Worm (Caenorhabditis elegans) whole organism, L4 larva: ENCODE measurements around the gene F34H10.4.

ENCODE experiments used
- F10B5.3 ChIP-seq: sonication (generic microtip); optimal IDR thresholded peaks from 2 replicates; lab custom pipeline; 2016; ENCODE audit warnings: mild to moderate bottlenecking, missing genetic modification characterization, missing compliant biosample characterization
- F44E2.7 ChIP-seq: fragments of 200-800 bp; sonication (Bioruptor generic); IDR thresholded peaks from 2 replicates; pipeline ENCODE4 v2.1.2; 2022; ENCODE audit warnings: missing genetic modification characterization, missing compliant biosample characterization
- R02D3.7 ChIP-seq: fragments of 150-350 bp; sonication (generic microtip); optimal IDR thresholded peaks from 3 replicates; lab custom pipeline; 2014; ENCODE audit warnings: missing biosample characterization, missing genetic modification characterization
- Y48G9A.11 ChIP-seq: fragments of 200-800 bp; sonication (Bioruptor generic); IDR thresholded peaks from 2 replicates; pipeline ENCODE4 v1.3.6; 2022; ENCODE audit warnings: missing genetic modification reagents, missing genetic modification characterization, missing compliant biosample characterization
- ZK337.2 ChIP-seq: fragments of 200-800 bp; sonication (Bioruptor generic); IDR thresholded peaks from 2 replicates; pipeline ENCODE4 v1.3.6; 2022; ENCODE audit warnings: missing genetic modification reagents, missing genetic modification characterization, missing compliant biosample characterization
- aha-1 ChIP-seq: fragments of 150-350 bp; peaks from one replicate; lab custom pipeline; 2014; ENCODE audit warnings: missing biosample characterization, missing genetic modification characterization
- arid-1 ChIP-seq: fragments of 200-800 bp; sonication (Bioruptor generic); conservative IDR thresholded peaks from 2 replicates; pipeline ENCODE4 v1.3.6; 2022; ENCODE audit warnings: missing genetic modification reagents, missing genetic modification characterization, missing compliant biosample characterization
- attf-4 ChIP-seq: sonication (generic microtip); optimal IDR thresholded peaks from 3 replicates; lab custom pipeline; 2017; ENCODE audit warnings: missing biosample characterization, missing genetic modification characterization
- ctbp-1 ChIP-seq: fragments of 200-800 bp; sonication (Bioruptor generic); IDR thresholded peaks from 2 replicates; pipeline ENCODE4 v1.3.6; 2022; ENCODE audit warnings: missing genetic modification reagents, missing genetic modification characterization, missing compliant biosample characterization
- daf-16 ChIP-seq, 3 experiments: sonication (generic microtip); optimal IDR thresholded peaks; 2 replicates each; lab custom pipeline; 2016 to 2017; ENCODE audit warnings: missing genetic modification characterization in 3 of 3, missing genetic modification reagents in 3 of 3, mild to moderate bottlenecking in 2 of 3, missing compliant biosample characterization in 2 of 3, missing biosample characterization in 1 of 3, moderate library complexity in 1 of 3
- daf-19 ChIP-seq: fragments of 200-800 bp; sonication (Bioruptor generic); conservative IDR thresholded peaks from 2 replicates; pipeline ENCODE4 v1.3.6; 2022; ENCODE audit warnings: missing genetic modification characterization, missing compliant biosample characterization
- dmd-6 ChIP-seq: fragments of 200-800 bp; sonication (Bioruptor generic); IDR thresholded peaks from 2 replicates; pipeline ENCODE4 v1.3.6; 2022; ENCODE audit warnings: missing genetic modification reagents, missing genetic modification characterization, missing compliant biosample characterization
- dmd-8 ChIP-seq: fragments of 200-800 bp; sonication (Bioruptor generic); IDR thresholded peaks from 2 replicates; pipeline ENCODE4 v1.3.6; 2022; ENCODE audit warnings: missing genetic modification characterization, missing compliant biosample characterization
- duxl-1 ChIP-seq: sonication (generic microtip); optimal IDR thresholded peaks from 2 replicates; lab custom pipeline; 2016; ENCODE audit warnings: mild to moderate bottlenecking, missing genetic modification characterization, moderate library complexity, missing compliant biosample characterization; ENCODE audit not compliant: poor library complexity
- dve-1 ChIP-seq: sonication (generic microtip); optimal IDR thresholded peaks from 2 replicates; lab custom pipeline; 2017; ENCODE audit warnings: antibody characterized with exemption, mild to moderate bottlenecking, missing genetic modification characterization, missing compliant biosample characterization; ENCODE audit not compliant: insufficient read depth
- fkh-10 ChIP-seq: fragments of 150-350 bp; optimal IDR thresholded peaks from 2 replicates; lab custom pipeline; 2014; ENCODE audit warnings: missing biosample characterization, missing genetic modification reagents, missing genetic modification characterization
- hlh-11 ChIP-seq: fragments of 200-800 bp; sonication (Bioruptor generic); optimal IDR thresholded peaks from 2 replicates; lab custom pipeline; 2018; ENCODE audit warnings: mild to moderate bottlenecking, missing genetic modification characterization, missing compliant biosample characterization
- jun-1 ChIP-seq: fragments of 150-350 bp; optimal IDR thresholded peaks from 2 replicates; lab custom pipeline; 2014; ENCODE audit warnings: missing biosample characterization, missing genetic modification reagents, missing genetic modification characterization
- lim-7 ChIP-seq: fragments of 200-800 bp; sonication (Bioruptor generic); IDR thresholded peaks from 2 replicates; pipeline ENCODE4 v1.3.6; 2022; ENCODE audit warnings: missing genetic modification characterization, missing compliant biosample characterization
- mdt-29 ChIP-seq: fragments of 200-800 bp; sonication (Bioruptor generic); IDR thresholded peaks from 2 replicates; pipeline ENCODE4 v1.3.6; 2022; ENCODE audit warnings: missing genetic modification reagents, missing genetic modification characterization, missing compliant biosample characterization
- mes-2 ChIP-seq: sonication (generic microtip); optimal IDR thresholded peaks from 2 replicates; lab custom pipeline; 2016; ENCODE audit warnings: missing genotype, mild to moderate bottlenecking, missing genetic modification characterization, missing compliant biosample characterization; ENCODE audit not compliant: poor library complexity, severe bottlenecking
- nhr-11 ChIP-seq: fragments of 150-350 bp; optimal IDR thresholded peaks from 2 replicates; lab custom pipeline; 2014; ENCODE audit warnings: missing biosample characterization, missing genetic modification characterization
- nhr-111 ChIP-seq: fragments of 200-800 bp; sonication (Bioruptor generic); optimal IDR thresholded peaks from 2 replicates; lab custom pipeline; 2018; ENCODE audit warnings: mild to moderate bottlenecking, missing genetic modification characterization, missing compliant biosample characterization
- nhr-237 ChIP-seq: sonication (generic microtip); optimal IDR thresholded peaks from 2 replicates; lab custom pipeline; 2017; ENCODE audit warnings: missing biosample characterization, missing genetic modification characterization
- nhr-28 ChIP-seq: fragments of 150-350 bp; optimal IDR thresholded peaks from 2 replicates; lab custom pipeline; 2014; ENCODE audit warnings: missing biosample characterization, missing genetic modification characterization
- nhr-41 ChIP-seq: fragments of 200-800 bp; sonication (Bioruptor generic); IDR thresholded peaks from 2 replicates; pipeline ENCODE4 v1.3.6; 2022; ENCODE audit warnings: missing genetic modification reagents, missing genetic modification characterization, missing compliant biosample characterization
- nhr-6 ChIP-seq: fragments of 150-350 bp; optimal IDR thresholded peaks from 2 replicates; lab custom pipeline; 2014; ENCODE audit warnings: missing biosample characterization, missing genetic modification characterization
- nhr-77 ChIP-seq: fragments of 150-350 bp; optimal IDR thresholded peaks from 2 replicates; lab custom pipeline; 2014; ENCODE audit warnings: missing biosample characterization, missing genetic modification characterization
- php-3 ChIP-seq: fragments of 200-800 bp; sonication (Bioruptor generic); IDR thresholded peaks from 2 replicates; pipeline ENCODE4 v1.3.6; 2022; ENCODE audit warnings: missing genetic modification reagents, missing genetic modification characterization, missing compliant biosample characterization
- pqm-1 ChIP-seq: sonication (generic microtip); optimal IDR thresholded peaks from 2 replicates; lab custom pipeline; 2017; ENCODE audit warnings: missing biosample characterization, missing genetic modification characterization
- rbr-2 ChIP-seq: sonication (generic microtip); optimal IDR thresholded peaks from 2 replicates; lab custom pipeline; 2016; ENCODE audit warnings: missing genotype, missing genetic modification characterization, missing compliant biosample characterization
- tag-97 ChIP-seq: fragments of 200-800 bp; sonication (Bioruptor generic); IDR thresholded peaks from 2 replicates; pipeline ENCODE4 v1.3.6; 2022; ENCODE audit warnings: missing genetic modification characterization, missing compliant biosample characterization
- tra-1 ChIP-seq: fragments of 200-800 bp; sonication (Bioruptor generic); IDR thresholded peaks from 2 replicates; pipeline ENCODE4 v1.3.6; 2022; ENCODE audit warnings: missing genetic modification reagents, missing genetic modification characterization, missing compliant biosample characterization
- unc-62 ChIP-seq, 3 experiments: fragments of 150-350 bp in 1 of 3; sonication (generic microtip); optimal IDR thresholded peaks in 2 of 3; peaks in 1 of 3; 1 replicate in 1 of 3; 2 replicates in 2 of 3; lab custom pipeline; 2014 to 2017; ENCODE audit warnings: missing biosample characterization in 3 of 3, missing genetic modification characterization in 3 of 3, missing genetic modification reagents in 3 of 3, missing genotype in 1 of 3
- vab-7 ChIP-seq: fragments of 200-800 bp; sonication (Bioruptor generic); IDR thresholded peaks from 2 replicates; pipeline ENCODE4 v1.3.6; 2022; ENCODE audit warnings: missing genetic modification reagents, missing genetic modification characterization, missing compliant biosample characterization
- zip-11 ChIP-seq: fragments of 200-800 bp; sonication (Bioruptor generic); IDR thresholded peaks from 2 replicates; pipeline ENCODE4 v1.3.6; 2022; ENCODE audit warnings: missing genetic modification characterization, missing compliant biosample characterization
- zip-2 ChIP-seq: fragments of 150-350 bp; optimal IDR thresholded peaks from 2 replicates; lab custom pipeline; 2014; ENCODE audit warnings: missing biosample characterization, missing genetic modification characterization

Gene F34H10.4

DNA sequence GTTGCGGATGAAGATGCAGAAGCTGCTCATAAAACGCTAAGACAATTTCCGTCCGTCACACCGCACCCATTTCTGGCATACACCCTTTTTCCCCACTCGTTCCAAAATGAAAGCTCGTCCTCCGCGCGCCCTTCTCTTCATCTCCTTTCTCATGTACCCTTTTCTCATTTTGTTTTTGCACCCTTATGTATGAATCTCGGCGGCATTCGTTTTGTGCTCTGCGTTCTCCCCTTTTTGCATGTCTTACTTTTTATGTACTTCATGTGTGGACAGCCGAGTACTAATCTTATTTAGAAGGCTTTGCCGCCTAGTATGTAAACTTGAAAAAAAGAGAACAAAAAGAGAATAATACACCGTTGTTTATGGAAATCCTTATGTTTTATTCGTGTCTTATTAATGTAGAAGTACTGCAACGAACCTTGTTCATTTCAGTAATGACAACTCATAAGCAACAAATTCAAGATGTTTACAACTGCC, at the start of gene F34H10.4:
Gene F34H10.4, plus strand, starts transcription at position 427 of the 477 bp plus-strand sequence.
- TF ChIP-seq fkh-10 (GFP tag; lab: Kevin White, UChicago): peak; percentile 85
- no peak for TF ChIP-seq nhr-41
- no peak for TF ChIP-seq dmd-8 (GFP tag; lab: Robert Waterston, UW)
- peak in 1 of 2 experiments; percentile 67 for TF ChIP-seq unc-62 (GFP tag; optimal IDR thresholded peaks at IDR 0.05 in 1 of 2; lab: Kevin White, UChicago)
- TF ChIP-seq unc-62 (tag; optimal IDR thresholded peaks at IDR 0.05; lab: Kevin White, UChicago): no peak

DNA sequence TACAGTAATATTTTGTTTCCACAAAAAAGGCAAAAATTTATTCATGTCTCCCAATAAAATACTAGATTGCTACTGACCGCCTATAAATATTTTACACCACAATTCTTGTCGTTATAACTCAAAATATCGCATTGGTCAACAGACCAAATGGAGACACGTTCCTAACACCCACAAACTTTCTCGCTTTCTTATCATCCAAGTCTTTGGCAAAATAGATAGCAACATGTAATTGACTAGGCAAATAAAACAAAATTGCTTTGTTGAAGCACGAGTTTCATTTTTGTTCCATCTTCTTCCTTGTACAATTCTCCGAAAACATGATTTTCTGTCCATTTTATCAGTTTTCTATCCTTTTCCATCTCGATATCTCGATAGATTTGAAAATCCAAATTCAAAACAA, 45.7 kb upstream of the F34H10.4 start:
- TF ChIP-seq nhr-6 (tag; lab: Kevin White, UChicago): no peak
- no peak for TF ChIP-seq tag-97 (GFP tag; lab: Robert Waterston, UW)
- TF ChIP-seq nhr-237: no peak
- TF ChIP-seq vab-7 (GFP tag; lab: Robert Waterston, UW): no peak
- no peak for TF ChIP-seq Y48G9A.11 (GFP tag; lab: Robert Waterston, UW)
- no peak for TF ChIP-seq duxl-1 (tag; lab: Kevin White, UChicago)
- TF ChIP-seq dve-1 (tag; lab: Kevin White, UChicago): peak; percentile 16
- TF ChIP-seq nhr-28 (tag; lab: Kevin White, UChicago): peak; percentile 58
- no peak for TF ChIP-seq jun-1 (tag; lab: Kevin White, UChicago)
- TF ChIP-seq dmd-6: no peak
- TF ChIP-seq daf-19 (GFP tag; lab: Robert Waterston, UW): no peak
- no peak for TF ChIP-seq R02D3.7
- TF ChIP-seq tra-1 (GFP tag; lab: Robert Waterston, UW): no peak
- no peak for TF ChIP-seq daf-16 (GFP tag; optimal IDR thresholded peaks at IDR 0.05; lab: Kevin White, UChicago)
- peak; percentile 76 for TF ChIP-seq daf-16 (tag; optimal IDR thresholded peaks at IDR 0.05; lab: Kevin White, UChicago)
- TF ChIP-seq mdt-29 (GFP tag; lab: Robert Waterston, UW): no peak
- TF ChIP-seq pqm-1 (tag; lab: Kevin White, UChicago): peak; percentile 77
- no peak for TF ChIP-seq mes-2 (tag; lab: Kevin White, UChicago)
- TF ChIP-seq hlh-11: peak; percentile 25
- no peak for TF ChIP-seq arid-1 (GFP tag; lab: Robert Waterston, UW)
- 0 out of 2 replicates have a peak, but pooled peaks have one; percentile 34 for TF ChIP-seq php-3 (GFP tag; lab: Robert Waterston, UW)
- TF ChIP-seq attf-4 (tag; lab: Kevin White, UChicago): no peak
- no peak for TF ChIP-seq zip-11 (GFP tag; lab: Robert Waterston, UW)
- TF ChIP-seq nhr-111 (GFP tag; lab: Kevin White, UChicago): no peak
- TF ChIP-seq rbr-2 (tag; lab: Kevin White, UChicago): no peak
- TF ChIP-seq zip-2 (tag; lab: Kevin White, UChicago): no peak
- no peak for TF ChIP-seq nhr-77 (tag; lab: Kevin White, UChicago)
- no peak for TF ChIP-seq F44E2.7
- no peak for TF ChIP-seq unc-62 (GFP tag; optimal IDR thresholded peaks at IDR 0.05 in 1 of 2; lab: Kevin White, UChicago)
- no peak for TF ChIP-seq unc-62 (tag; optimal IDR thresholded peaks at IDR 0.05; lab: Kevin White, UChicago)
- TF ChIP-seq F10B5.3: no peak
- TF ChIP-seq lim-7 (GFP tag; lab: Robert Waterston, UW): no peak

DNA sequence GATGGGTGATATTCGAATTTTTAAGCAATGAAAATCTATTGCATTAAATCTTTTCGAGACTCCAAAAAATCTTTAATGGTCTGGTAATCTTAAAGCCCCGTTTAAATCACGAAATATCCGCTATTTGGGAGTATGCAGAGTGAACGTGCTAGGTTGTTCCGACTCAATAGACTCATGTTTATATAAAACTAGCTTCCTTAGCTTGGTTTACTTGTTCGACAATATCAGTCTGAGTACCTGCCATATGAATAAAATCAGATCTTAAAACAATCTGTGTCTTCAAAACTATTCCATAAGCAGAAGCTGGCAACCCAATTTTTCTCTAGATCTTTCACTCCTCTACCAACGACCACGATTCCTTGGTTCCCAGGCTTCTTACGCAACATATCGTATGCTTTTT, 45.1 kb upstream of the F34H10.4 start:
- TF ChIP-seq ctbp-1 (GFP tag; lab: Robert Waterston, UW): no peak
- TF ChIP-seq unc-62 (GFP tag; optimal IDR thresholded peaks at IDR 0.05 in 1 of 2; lab: Kevin White, UChicago): peak in 1 of 2 experiments; percentile 96
- TF ChIP-seq unc-62 (tag; optimal IDR thresholded peaks at IDR 0.05; lab: Kevin White, UChicago): no peak

DNA sequence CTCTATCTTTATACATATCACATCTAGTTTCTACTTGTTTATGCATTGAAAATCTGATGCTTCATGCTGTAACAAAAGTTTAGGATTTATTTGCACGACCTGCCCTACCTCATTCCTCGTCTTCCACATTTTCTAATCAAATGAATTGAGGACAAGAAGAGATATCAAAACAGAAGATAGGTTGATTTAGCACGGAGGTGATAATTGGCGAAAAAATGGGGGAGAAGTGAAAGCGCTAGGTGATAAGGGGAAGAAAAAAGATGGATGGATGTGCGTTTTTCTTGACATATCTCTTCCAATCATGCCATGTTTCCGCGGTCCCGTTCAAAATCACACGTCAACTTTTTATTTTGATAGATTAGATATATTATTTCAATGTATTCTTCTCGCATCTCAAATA, 40.2 kb upstream of the F34H10.4 start:
- TF ChIP-seq ZK337.2 (GFP tag; lab: Robert Waterston, UW) (no peak), daf-16 (GFP tag; optimal IDR thresholded peaks at IDR 0.05; lab: Kevin White, UChicago) (peak in 1 of 2 experiments; percentile 7), daf-16 (tag; optimal IDR thresholded peaks at IDR 0.05; lab: Kevin White, UChicago) (no peak), tra-1 (GFP tag; lab: Robert Waterston, UW) (0 out of 2 replicates have a peak, but pooled peaks have one; percentile 8), Y48G9A.11 (GFP tag; lab: Robert Waterston, UW) (no peak), nhr-28 (tag; lab: Kevin White, UChicago) (peak; percentile 32), nhr-11 (tag; lab: Kevin White, UChicago) (peak; percentile 29), aha-1 (peak; percentile 38)
